Worm (Caenorhabditis elegans) whole organism, L4 larva: ENCODE results near the gene erl-1.
A peak's percentile ranks its signal among the peaks of the same experiment; 100 is the strongest.

ENCODE experiments used
- D1046.2 ChIP-seq: fragments of 200-800 bp; sonication (Bioruptor generic); IDR thresholded peaks from 2 replicates; pipeline ENCODE4 v1.3.6; 2022; ENCODE audit warnings: missing genetic modification characterization, missing compliant biosample characterization
- F44E2.7 ChIP-seq: fragments of 200-800 bp; sonication (Bioruptor generic); IDR thresholded peaks from 2 replicates; pipeline ENCODE4 v2.1.2; 2022; ENCODE audit warnings: missing genetic modification characterization, missing compliant biosample characterization
- T26A8.4 ChIP-seq: fragments of 200-800 bp; sonication (Bioruptor generic); IDR thresholded peaks from 2 replicates; pipeline ENCODE4 v1.3.6; 2022; ENCODE audit warnings: missing genetic modification characterization, missing compliant biosample characterization
- Y105C5A.15 ChIP-seq: fragments of 200-800 bp; sonication (Bioruptor generic); IDR thresholded peaks from 2 replicates; pipeline ENCODE4 v1.3.6; 2022; ENCODE audit warnings: missing genetic modification characterization, missing compliant biosample characterization
- ZK337.2 ChIP-seq: fragments of 200-800 bp; sonication (Bioruptor generic); IDR thresholded peaks from 2 replicates; pipeline ENCODE4 v1.3.6; 2022; ENCODE audit warnings: missing genetic modification reagents, missing genetic modification characterization, missing compliant biosample characterization
- ZK546.5 ChIP-seq, 2 experiments: sonication (generic microtip); optimal IDR thresholded peaks; 2 replicates each; lab custom pipeline; 2017; ENCODE audit warnings: missing biosample characterization in 2 of 2, missing genetic modification characterization in 2 of 2
- ama-1 ChIP-seq: fragments of 150-350 bp; optimal IDR thresholded peaks from 2 replicates; lab custom pipeline; 2014; ENCODE audit warnings: inconsistent platforms, mixed read lengths
- ceh-44 ChIP-seq: fragments of 200-800 bp; sonication (Bioruptor generic); IDR thresholded peaks from 2 replicates; pipeline ENCODE4 v1.3.6; 2022; ENCODE audit warnings: missing genetic modification reagents, missing genetic modification characterization, missing compliant biosample characterization
- ceh-62 ChIP-seq: sonication (generic microtip); optimal IDR thresholded peaks from 2 replicates; lab custom pipeline; 2017; ENCODE audit warnings: missing biosample characterization, missing genetic modification characterization
- daf-19 ChIP-seq: fragments of 200-800 bp; sonication (Bioruptor generic); conservative IDR thresholded peaks from 2 replicates; pipeline ENCODE4 v1.3.6; 2022; ENCODE audit warnings: missing genetic modification characterization, missing compliant biosample characterization
- daf-8 ChIP-seq: fragments of 200-800 bp; sonication (Bioruptor generic); IDR thresholded peaks from 2 replicates; pipeline ENCODE4 v1.3.6; 2022; ENCODE audit warnings: missing genetic modification characterization, missing compliant biosample characterization
- dmd-6 ChIP-seq: fragments of 200-800 bp; sonication (Bioruptor generic); IDR thresholded peaks from 2 replicates; pipeline ENCODE4 v1.3.6; 2022; ENCODE audit warnings: missing genetic modification reagents, missing genetic modification characterization, missing compliant biosample characterization
- dpl-1 ChIP-seq: fragments of 150-350 bp; optimal IDR thresholded peaks from 2 replicates; lab custom pipeline; 2014; ENCODE audit warnings: missing biosample characterization, missing genetic modification reagents, missing genetic modification characterization
- duxl-1 ChIP-seq: sonication (generic microtip); optimal IDR thresholded peaks from 2 replicates; lab custom pipeline; 2016; ENCODE audit warnings: mild to moderate bottlenecking, missing genetic modification characterization, moderate library complexity, missing compliant biosample characterization; ENCODE audit not compliant: poor library complexity
- dve-1 ChIP-seq: sonication (generic microtip); optimal IDR thresholded peaks from 2 replicates; lab custom pipeline; 2017; ENCODE audit warnings: antibody characterized with exemption, mild to moderate bottlenecking, missing genetic modification characterization, missing compliant biosample characterization; ENCODE audit not compliant: insufficient read depth
- egl-43 ChIP-seq: fragments of 200-800 bp; sonication (Bioruptor generic); IDR thresholded peaks from 2 replicates; pipeline ENCODE4 v1.3.6; 2022; ENCODE audit warnings: missing genetic modification reagents, missing genetic modification characterization, missing compliant biosample characterization
- fkh-10 ChIP-seq: fragments of 150-350 bp; optimal IDR thresholded peaks from 2 replicates; lab custom pipeline; 2014; ENCODE audit warnings: missing biosample characterization, missing genetic modification reagents, missing genetic modification characterization
- fos-1 ChIP-seq: fragments of 150-350 bp; optimal IDR thresholded peaks from 2 replicates; lab custom pipeline; 2014; ENCODE audit warnings: missing biosample characterization, missing genetic modification characterization
- gei-8 ChIP-seq: fragments of 200-800 bp; sonication (Bioruptor generic); optimal IDR thresholded peaks from 2 replicates; lab custom pipeline; 2018; ENCODE audit warnings: mild to moderate bottlenecking, missing genetic modification characterization, missing compliant biosample characterization
- hlh-11 ChIP-seq: fragments of 200-800 bp; sonication (Bioruptor generic); optimal IDR thresholded peaks from 2 replicates; lab custom pipeline; 2018; ENCODE audit warnings: mild to moderate bottlenecking, missing genetic modification characterization, missing compliant biosample characterization
- hmg-1.1 ChIP-seq: fragments of 200-800 bp; sonication (Bioruptor generic); IDR thresholded peaks from 2 replicates; pipeline ENCODE4 v1.3.6; 2022; ENCODE audit warnings: missing genetic modification reagents, missing genetic modification characterization, missing compliant biosample characterization
- jun-1 ChIP-seq: fragments of 150-350 bp; optimal IDR thresholded peaks from 2 replicates; lab custom pipeline; 2014; ENCODE audit warnings: missing biosample characterization, missing genetic modification reagents, missing genetic modification characterization
- lim-7 ChIP-seq: fragments of 200-800 bp; sonication (Bioruptor generic); IDR thresholded peaks from 2 replicates; pipeline ENCODE4 v1.3.6; 2022; ENCODE audit warnings: missing genetic modification characterization, missing compliant biosample characterization
- lin-13 ChIP-seq: fragments of 150-350 bp; optimal IDR thresholded peaks from 2 replicates; lab custom pipeline; 2014; ENCODE audit warnings: missing biosample characterization, missing genetic modification reagents, missing genetic modification characterization
- lin-29 ChIP-seq: fragments of 200-800 bp; sonication (Bioruptor generic); IDR thresholded peaks from 2 replicates; pipeline ENCODE4 v1.3.6; 2022; ENCODE audit warnings: missing genetic modification reagents, missing genetic modification characterization, missing compliant biosample characterization
- lin-38 ChIP-seq: fragments of 200-800 bp; sonication (Bioruptor generic); IDR thresholded peaks from 2 replicates; pipeline ENCODE4 v1.3.6; 2022; ENCODE audit warnings: missing genetic modification reagents, missing genetic modification characterization, missing compliant biosample characterization
- lin-39 ChIP-seq: fragments of 150-350 bp; optimal IDR thresholded peaks from 2 replicates; lab custom pipeline; 2014; ENCODE audit warnings: missing biosample characterization, missing genetic modification reagents, missing genetic modification characterization
- lir-3 ChIP-seq: sonication (generic microtip); optimal IDR thresholded peaks from 2 replicates; lab custom pipeline; 2016; ENCODE audit warnings: mild to moderate bottlenecking, missing genetic modification characterization, missing compliant biosample characterization
- lsy-2 ChIP-seq, 2 experiments: fragments of 150-350 bp in 1 of 2; sonication (generic microtip) in 1 of 2; optimal IDR thresholded peaks; 2 replicates each; lab custom pipeline; 2014 to 2017; ENCODE audit warnings: missing biosample characterization in 2 of 2, missing genetic modification characterization in 2 of 2
- madf-5 ChIP-seq, 2 experiments: fragments of 200-800 bp; sonication (Bioruptor generic); IDR thresholded peaks; 2 replicates each; pipeline ENCODE4 v1.3.6; 2022; ENCODE audit warnings: missing compliant biosample characterization in 2 of 2, missing genetic modification characterization in 2 of 2
- mep-1 ChIP-seq: fragments of 150-350 bp; sonication (generic microtip); optimal IDR thresholded peaks from 3 replicates; lab custom pipeline; 2014; ENCODE audit warnings: missing biosample characterization, missing genetic modification characterization
- mes-2 ChIP-seq: sonication (generic microtip); optimal IDR thresholded peaks from 2 replicates; lab custom pipeline; 2016; ENCODE audit warnings: missing genotype, mild to moderate bottlenecking, missing genetic modification characterization, missing compliant biosample characterization; ENCODE audit not compliant: poor library complexity, severe bottlenecking
- mxl-2 ChIP-seq: fragments of 200-800 bp; sonication (Bioruptor generic); conservative IDR thresholded peaks from 2 replicates; pipeline ENCODE4 v1.3.6; 2022; ENCODE audit warnings: missing genetic modification reagents, missing genetic modification characterization, missing compliant biosample characterization
- mxl-3 ChIP-seq: fragments of 200-800 bp; sonication (Bioruptor generic); optimal IDR thresholded peaks from 2 replicates; lab custom pipeline; 2018; ENCODE audit warnings: mild to moderate bottlenecking, missing genetic modification characterization, missing compliant biosample characterization
- nhr-11 ChIP-seq: fragments of 150-350 bp; optimal IDR thresholded peaks from 2 replicates; lab custom pipeline; 2014; ENCODE audit warnings: missing biosample characterization, missing genetic modification characterization
- nhr-25 ChIP-seq: sonication (generic microtip); optimal IDR thresholded peaks from 2 replicates; lab custom pipeline; 2017; ENCODE audit warnings: missing genetic modification characterization, mild to moderate bottlenecking, missing compliant biosample characterization, antibody characterized with exemption, moderate library complexity, borderline replicate concordance; ENCODE audit not compliant: insufficient read depth
- nhr-28 ChIP-seq: fragments of 150-350 bp; optimal IDR thresholded peaks from 2 replicates; lab custom pipeline; 2014; ENCODE audit warnings: missing biosample characterization, missing genetic modification characterization
- nhr-77 ChIP-seq: fragments of 150-350 bp; optimal IDR thresholded peaks from 2 replicates; lab custom pipeline; 2014; ENCODE audit warnings: missing biosample characterization, missing genetic modification characterization
- pha-4 ChIP-seq, 2 experiments: fragments of 150-350 bp in 1 of 2; fragments of 200-800 bp in 1 of 2; sonication (Bioruptor generic) in 1 of 2; IDR thresholded peaks in 1 of 2; optimal IDR thresholded peaks in 1 of 2; 2 replicates each; pipeline versions ENCODE4 v1.3.6 to Lab custom; 2014 to 2022; ENCODE audit warnings: missing genetic modification characterization in 2 of 2, missing genetic modification reagents in 2 of 2, missing biosample characterization in 1 of 2, missing compliant biosample characterization in 1 of 2
- php-3 ChIP-seq: fragments of 200-800 bp; sonication (Bioruptor generic); IDR thresholded peaks from 2 replicates; pipeline ENCODE4 v1.3.6; 2022; ENCODE audit warnings: missing genetic modification reagents, missing genetic modification characterization, missing compliant biosample characterization
- spr-1 ChIP-seq: sonication (generic microtip); optimal IDR thresholded peaks from 2 replicates; lab custom pipeline; 2016; ENCODE audit warnings: mild to moderate bottlenecking, missing genetic modification characterization, missing compliant biosample characterization
- spr-3 ChIP-seq: fragments of 200-800 bp; sonication (Bioruptor generic); optimal IDR thresholded peaks from 2 replicates; lab custom pipeline; 2018; ENCODE audit warnings: mild to moderate bottlenecking, missing genetic modification characterization, missing compliant biosample characterization
- tra-1 ChIP-seq: fragments of 200-800 bp; sonication (Bioruptor generic); IDR thresholded peaks from 2 replicates; pipeline ENCODE4 v1.3.6; 2022; ENCODE audit warnings: missing genetic modification reagents, missing genetic modification characterization, missing compliant biosample characterization
- zip-11 ChIP-seq: fragments of 200-800 bp; sonication (Bioruptor generic); IDR thresholded peaks from 2 replicates; pipeline ENCODE4 v1.3.6; 2022; ENCODE audit warnings: missing genetic modification characterization, missing compliant biosample characterization

The erl-1 gene

DNA sequence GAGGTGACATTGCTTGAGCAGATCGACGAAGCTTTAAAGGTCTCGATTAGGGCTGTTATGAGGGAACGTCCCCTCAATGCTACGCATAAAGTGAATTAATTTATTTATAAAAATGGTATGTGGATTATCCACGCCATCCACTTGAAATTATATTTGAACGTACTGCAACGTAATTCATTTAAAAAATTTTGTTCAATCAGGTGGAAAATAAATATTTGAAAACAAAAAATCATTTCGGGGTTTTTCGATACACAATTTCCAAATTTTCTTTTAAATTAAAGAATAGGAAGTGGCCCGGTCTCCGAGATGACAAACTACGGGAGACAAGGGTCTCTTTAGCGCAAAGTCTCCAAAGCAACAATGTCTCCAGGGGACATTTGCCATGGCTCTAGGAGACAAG lies 23.9 kb downstream of the erl-1 start, which contains the start of gene oac-58 (continued):
- TF ChIP-seq daf-19 (GFP tag; lab: Robert Waterston, UW) = no peak

DNA sequence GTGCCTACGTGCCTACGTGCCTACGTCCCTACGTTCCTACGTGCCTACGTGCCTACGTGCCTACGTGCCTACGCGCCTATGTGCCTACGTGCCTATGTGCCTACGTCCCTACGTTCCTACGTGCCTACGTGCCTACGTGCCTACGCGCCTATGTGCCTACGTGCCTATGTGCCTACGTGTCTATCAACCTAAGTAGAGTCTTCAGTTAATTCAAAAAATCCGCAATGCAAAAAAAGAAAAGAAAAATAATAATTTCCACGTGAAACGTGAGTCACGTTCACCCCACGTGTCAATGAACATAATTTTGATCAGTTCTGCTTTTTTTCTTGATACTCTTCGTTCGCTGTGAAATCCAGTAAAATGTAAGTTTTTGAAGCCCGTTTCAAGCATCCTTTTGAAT lies 39.2 kb downstream of the erl-1 start, which contains the start of gene F19B6.3:
F19B6.3 (plus strand) TSS at position 301 of the 400 bp plus-strand sequence.
- 0 out of 2 replicates have a peak, but pooled peaks have one; percentile 9 for TF ChIP-seq egl-43 (GFP tag; lab: Robert Waterston, UW)

DNA sequence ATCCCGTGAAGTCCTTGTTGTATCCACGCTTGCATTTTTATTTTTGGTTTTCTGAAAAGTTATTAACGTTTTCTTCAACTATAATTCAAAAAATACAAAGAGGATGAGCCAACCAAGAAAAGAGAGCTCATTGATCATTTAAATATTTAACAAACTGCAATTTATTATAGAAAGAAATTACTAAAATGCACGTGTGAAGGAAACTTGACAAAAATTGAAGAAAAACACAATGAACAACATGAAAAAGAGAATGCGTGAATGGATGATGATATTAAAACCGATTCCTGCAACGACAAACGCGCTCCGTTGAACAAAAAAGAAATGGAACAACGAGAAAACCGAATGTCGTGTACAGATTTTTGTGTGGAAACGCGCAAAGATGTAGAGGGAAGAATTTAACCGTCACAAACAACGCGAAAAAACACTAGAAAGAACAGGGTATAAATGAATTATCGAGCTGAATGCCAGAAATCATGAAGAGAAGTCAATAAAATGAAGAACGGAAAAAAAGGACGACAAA lies 43.2 kb downstream of the erl-1 start, which contains the start of gene ufd-1:
ufd-1 (minus strand) TSS at position 51 of the 520 bp plus-strand sequence.
- TF ChIP-seq nhr-77 (tag; lab: Kevin White, UChicago) (no peak), gei-8 (no peak), mes-2 (tag; lab: Kevin White, UChicago) (peak; percentile 37), ama-1 (peak; percentile 29), daf-8 (GFP tag; lab: Robert Waterston, UW) (no peak), mxl-2 (GFP tag; lab: Robert Waterston, UW) (no peak), ZK546.5 (tag; optimal IDR thresholded peaks at IDR 0.05; lab: Kevin White, UChicago) (no peak), ceh-62 (tag; lab: Kevin White, UChicago) (no peak), lir-3 (no peak), lin-29 (no peak), nhr-28 (tag; lab: Kevin White, UChicago) (peak; percentile 58), fkh-10 (GFP tag; lab: Kevin White, UChicago) (no peak), hlh-11 (tag; lab: Kevin White, UChicago) (no peak), dpl-1 (peak; percentile 13), F44E2.7 (GFP tag; lab: Robert Waterston, UW) (no peak), mep-1 (peak; percentile 51), lin-38 (GFP tag; lab: Robert Waterston, UW) (peak; percentile 42), ceh-44 (GFP tag; lab: Robert Waterston, UW) (no peak)

DNA sequence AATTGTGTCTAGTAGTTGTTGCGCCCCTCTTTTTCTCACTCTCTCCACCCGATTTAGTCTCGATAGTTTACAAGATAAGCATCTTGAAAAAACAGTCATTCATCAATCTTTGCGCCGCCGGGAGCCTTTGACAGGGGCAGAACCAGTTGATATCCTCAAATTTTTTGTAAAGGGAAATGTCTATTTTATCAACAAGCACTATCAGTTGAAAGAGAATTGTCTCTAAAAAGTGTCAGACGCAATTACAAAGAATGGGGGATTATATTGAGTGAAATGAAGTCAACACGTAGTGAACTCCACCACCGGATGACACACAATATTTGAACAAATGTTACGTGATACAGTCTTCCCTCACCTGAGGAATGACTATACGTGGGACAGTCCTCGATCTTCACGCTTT lies 46.4 kb downstream of the erl-1 start:
- no peak for TF ChIP-seq Y105C5A.15
- no peak for TF ChIP-seq spr-3
- TF ChIP-seq ama-1 = no peak
- TF ChIP-seq T26A8.4 = no peak
- no peak for TF ChIP-seq mxl-3 (GFP tag; lab: Kevin White, UChicago)
- TF ChIP-seq mes-2 (tag; lab: Kevin White, UChicago) = no peak
- TF ChIP-seq fos-1 (tag; lab: Kevin White, UChicago) = no peak
- peak in 1 of 2 experiments; percentile 61; a peak in 1 of 4 replicates for TF ChIP-seq madf-5 (GFP tag; IDR thresholded peaks at IDR 0.05; lab: Robert Waterston, UW)
- no peak for TF ChIP-seq nhr-11
- TF ChIP-seq nhr-25 = no peak
- no peak for TF ChIP-seq D1046.2
- TF ChIP-seq hmg-1.1 (GFP tag; lab: Robert Waterston, UW) = no peak
- TF ChIP-seq nhr-28 (tag; lab: Kevin White, UChicago) = peak; percentile 18
- TF ChIP-seq lim-7 (GFP tag; lab: Robert Waterston, UW) = no peak
- no peak for TF ChIP-seq tra-1
- TF ChIP-seq php-3 (GFP tag; lab: Robert Waterston, UW) = no peak
- TF ChIP-seq ZK337.2 (GFP tag; lab: Robert Waterston, UW) = no peak
- TF ChIP-seq dve-1 = peak; percentile 17
- no peak for TF ChIP-seq duxl-1 (tag; lab: Kevin White, UChicago)
- TF ChIP-seq lin-13 = no peak
- TF ChIP-seq dmd-6 (GFP tag; lab: Robert Waterston, UW) = peak; percentile 42; the same call in 1 of the 2 replicates
- TF ChIP-seq pha-4 (GFP tag; IDR thresholded peaks at IDR 0.05; lab: Robert Waterston, UW) = no peak
- no peak for TF ChIP-seq pha-4 (tag; optimal IDR thresholded peaks at IDR 0.05; lab: Kevin White, UChicago)
- TF ChIP-seq spr-1 (tag; lab: Kevin White, UChicago) = no peak
- no peak for TF ChIP-seq lin-39
- TF ChIP-seq lsy-2 (tag; optimal IDR thresholded peaks at IDR 0.05; lab: Kevin White, UChicago) = no peak
- TF ChIP-seq egl-43 (GFP tag; lab: Robert Waterston, UW) = no peak
- TF ChIP-seq jun-1 = no peak
- TF ChIP-seq zip-11 (GFP tag; lab: Robert Waterston, UW) = no peak
